Fruit fly (Drosophila melanogaster): ENCODE data around the gene ss.

dm6 chr3R:16339475-16339874 is 64.0 kb downstream of the ss start, which contains the start of gene Sulf1:
- TF ChIP-seq pan (optimal IDR thresholded peaks at IDR 0.05) (no peak), psq (optimal IDR thresholded peaks at IDR 0.05) (no peak), CG8478 (optimal IDR thresholded peaks at IDR 0.05) (no peak), usp (GFP tag; optimal IDR thresholded peaks at IDR 0.05) (no peak), EcR (GFP tag; optimal IDR thresholded peaks at IDR 0.05) (no peak), Dll (optimal IDR thresholded peaks at IDR 0.05) (no peak)
